Worm (Caenorhabditis elegans): Measurements from ENCODE around the gene Y60A3A.8.

DNA sequence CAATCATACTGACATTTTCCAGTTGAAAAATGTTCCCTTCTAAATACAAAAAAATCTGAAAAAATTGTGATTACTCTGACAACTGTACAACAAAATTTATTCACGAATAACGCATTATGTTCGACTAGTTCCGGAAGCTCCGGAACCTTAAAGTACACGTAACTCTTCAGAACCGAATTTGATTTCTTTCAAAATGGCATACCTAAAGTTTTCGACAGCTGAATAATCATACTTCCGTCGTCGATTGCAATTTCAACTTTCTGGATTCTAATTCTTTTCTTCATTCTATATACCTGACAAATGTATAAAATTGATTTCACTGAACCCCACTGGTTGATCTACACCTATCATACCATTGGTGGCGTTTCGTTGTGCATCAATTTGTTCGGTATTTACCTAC is 37.9 kb downstream of the Y60A3A.8 start, which contains the start of gene sri-67:
- TF ChIP-seq mep-1 (tag; optimal IDR thresholded peaks at IDR 0.05) = no peak
- TF ChIP-seq R02D3.7 (tag; optimal IDR thresholded peaks at IDR 0.05) = no peak

All from whole organism, L4 larva.